Fruit fly (Drosophila melanogaster) whole organism, prepupa: ENCODE measurements around the gene Pgant6.

Experiments
- Blimp-1 ChIP-seq: fragments of 200-800 bp; sonication (Bioruptor generic); optimal IDR thresholded peaks from 3 replicates; lab custom pipeline; 2017; ENCODE audit warnings: missing biosample characterization, missing genetic modification characterization, mild to moderate bottlenecking, moderate library complexity, missing genetic modification reagents
- CG10631 ChIP-seq: fragments of 200-800 bp; sonication (Bioruptor generic); optimal IDR thresholded peaks from 2 replicates; lab custom pipeline; 2016; ENCODE audit warnings: missing biosample characterization, missing genetic modification characterization
- CG10669 ChIP-seq: fragments of 200-800 bp; sonication (Bioruptor generic); optimal IDR thresholded peaks from 3 replicates; lab custom pipeline; 2018; ENCODE audit warnings: missing biosample characterization, mild to moderate bottlenecking, missing genetic modification characterization, moderate library complexity
- CG15336 ChIP-seq: fragments of 200-800 bp; sonication (Bioruptor generic); IDR thresholded peaks from 2 replicates; pipeline ENCODE4 v1.3.6; 2022; ENCODE audit warnings: missing biosample characterization, missing genetic modification characterization
- CG1621 ChIP-seq: fragments of 200-800 bp; sonication (Bioruptor generic); optimal IDR thresholded peaks from 3 replicates; lab custom pipeline; 2018; ENCODE audit warnings: missing biosample characterization, mild to moderate bottlenecking, missing genetic modification characterization
- CG16779 ChIP-seq: fragments of 200-800 bp; sonication (Bioruptor generic); optimal IDR thresholded peaks from 3 replicates; lab custom pipeline; 2017; ENCODE audit warnings: missing biosample characterization, mild to moderate bottlenecking, missing genetic modification characterization
- CG3032 ChIP-seq: fragments of 200-800 bp; optimal IDR thresholded peaks from 2 replicates; lab custom pipeline; 2019; ENCODE audit warnings: missing biosample characterization, mild to moderate bottlenecking, missing genetic modification characterization, moderate library complexity
- CG32006 ChIP-seq: fragments of 200-800 bp; sonication (Bioruptor generic); optimal IDR thresholded peaks from 3 replicates; lab custom pipeline; 2017; ENCODE audit warnings: missing biosample characterization, mild to moderate bottlenecking, missing genetic modification characterization
- CG34406 ChIP-seq: fragments of 200-800 bp; sonication (Bioruptor generic); optimal IDR thresholded peaks from 3 replicates; lab custom pipeline; 2016; ENCODE audit warnings: missing biosample characterization, missing genetic modification characterization
- CG3919 ChIP-seq: fragments of 200-800 bp; sonication (Bioruptor generic); optimal IDR thresholded peaks from 3 replicates; lab custom pipeline; 2016; ENCODE audit warnings: missing biosample characterization, missing genetic modification characterization
- CG4318 ChIP-seq: fragments of 200-800 bp; sonication (Bioruptor generic); optimal IDR thresholded peaks from 3 replicates; lab custom pipeline; 2017; ENCODE audit warnings: missing biosample characterization, mild to moderate bottlenecking, missing genetic modification characterization
- CG6163 ChIP-seq: fragments of 200-800 bp; sonication (Bioruptor generic); IDR thresholded peaks from 3 replicates; pipeline ENCODE4 v1.3.6; 2022; ENCODE audit warnings: missing biosample characterization, missing genetic modification characterization
- CG6276 ChIP-seq: fragments of 200-800 bp; sonication (Bioruptor generic); optimal IDR thresholded peaks from 2 replicates; lab custom pipeline; 2017; ENCODE audit warnings: missing biosample characterization, mild to moderate bottlenecking, missing genetic modification characterization
- CG6792 ChIP-seq: fragments of 200-800 bp; sonication (Bioruptor generic); optimal IDR thresholded peaks from 3 replicates; lab custom pipeline; 2016; ENCODE audit warnings: missing biosample characterization, missing genetic modification characterization
- CG6854 ChIP-seq: fragments of 200-800 bp; sonication (Bioruptor generic); optimal IDR thresholded peaks from 2 replicates; lab custom pipeline; 2017; ENCODE audit warnings: missing biosample characterization, mild to moderate bottlenecking, missing genetic modification characterization
- CG7368 ChIP-seq: fragments of 200-800 bp; sonication (Bioruptor generic); optimal IDR thresholded peaks from 3 replicates; lab custom pipeline; 2016; ENCODE audit warnings: missing biosample characterization, missing genetic modification characterization
- CG8119 ChIP-seq: fragments of 200-800 bp; sonication (Bioruptor generic); IDR thresholded peaks from 3 replicates; pipeline ENCODE4 v1.3.6; 2022; ENCODE audit warnings: missing biosample characterization, missing genetic modification characterization
- CG8319 ChIP-seq: fragments of 200-800 bp; sonication (Bioruptor generic); optimal IDR thresholded peaks from 3 replicates; lab custom pipeline; 2016; ENCODE audit warnings: missing biosample characterization, missing genetic modification characterization
- CG9139 ChIP-seq: fragments of 200-800 bp; sonication (Bioruptor generic); optimal IDR thresholded peaks from 3 replicates; lab custom pipeline; 2017; ENCODE audit warnings: missing biosample characterization, mild to moderate bottlenecking, missing genetic modification characterization
- Eip75B ChIP-seq: fragments of 200-800 bp; sonication (Bioruptor generic); optimal IDR thresholded peaks from 3 replicates; lab custom pipeline; 2016; ENCODE audit warnings: missing biosample characterization, missing genetic modification characterization
- Eip78C ChIP-seq: fragments of 200-800 bp; sonication (Bioruptor generic); peaks from one replicate; lab custom pipeline; 2016; ENCODE audit warnings: missing biosample characterization, missing genetic modification characterization
- Eip93F ChIP-seq: fragments of 200-800 bp; sonication (Bioruptor generic); optimal IDR thresholded peaks from 2 replicates; lab custom pipeline; 2016; ENCODE audit warnings: missing biosample characterization, mild to moderate bottlenecking, missing genetic modification characterization
- Gug ChIP-seq: fragments of 200-800 bp; sonication (Bioruptor generic); IDR thresholded peaks from 2 replicates; pipeline ENCODE4 v1.3.6; 2022; ENCODE audit warnings: missing biosample characterization, missing genetic modification characterization
- Hr38 ChIP-seq: sonication (Bioruptor generic); optimal IDR thresholded peaks from 2 replicates; lab custom pipeline; 2016; ENCODE audit warnings: missing biosample characterization, missing genetic modification characterization
- Hr39 ChIP-seq: fragments of 200-800 bp; sonication (Bioruptor generic); optimal IDR thresholded peaks from 2 replicates; lab custom pipeline; 2016; ENCODE audit warnings: missing biosample characterization, missing genetic modification characterization
- Hr4 ChIP-seq: fragments of 200-800 bp; sonication (Bioruptor generic); optimal IDR thresholded peaks from 3 replicates; lab custom pipeline; 2016; ENCODE audit warnings: missing biosample characterization, missing genetic modification characterization
- Lpt ChIP-seq: fragments of 200-800 bp; sonication (Bioruptor generic); optimal IDR thresholded peaks from 3 replicates; lab custom pipeline; 2016; ENCODE audit warnings: missing biosample characterization, missing genetic modification characterization
- Met ChIP-seq: fragments of 200-800 bp; sonication (Bioruptor generic); optimal IDR thresholded peaks from 3 replicates; lab custom pipeline; 2016; ENCODE audit warnings: missing biosample characterization, missing genetic modification characterization
- Smox ChIP-seq: fragments of 200-800 bp; sonication (Bioruptor generic); optimal IDR thresholded peaks from 3 replicates; lab custom pipeline; 2016; ENCODE audit warnings: missing biosample characterization, missing genetic modification characterization
- Sox102F ChIP-seq: fragments of 200-800 bp; sonication (Bioruptor generic); optimal IDR thresholded peaks from 2 replicates; lab custom pipeline; 2016; ENCODE audit warnings: missing biosample characterization, mild to moderate bottlenecking, missing genetic modification characterization
- Sox14 ChIP-seq: fragments of 200-800 bp; sonication (Bioruptor generic); optimal IDR thresholded peaks from 3 replicates; lab custom pipeline; 2016; ENCODE audit warnings: missing biosample characterization, missing genetic modification characterization
- Sox15 ChIP-seq: fragments of 200-800 bp; sonication (Bioruptor generic); optimal IDR thresholded peaks from 3 replicates; lab custom pipeline; 2016; ENCODE audit warnings: missing biosample characterization, missing genetic modification characterization
- achi ChIP-seq: fragments of 200-800 bp; sonication (Bioruptor generic); optimal IDR thresholded peaks from 3 replicates; lab custom pipeline; 2016; ENCODE audit warnings: missing biosample characterization, missing genetic modification characterization
- acj6 ChIP-seq: fragments of 200-800 bp; sonication (Bioruptor generic); optimal IDR thresholded peaks from 3 replicates; lab custom pipeline; 2016; ENCODE audit warnings: missing biosample characterization, missing genetic modification characterization
- dac ChIP-seq: fragments of 200-800 bp; sonication (Bioruptor generic); optimal IDR thresholded peaks from 2 replicates; lab custom pipeline; 2017; ENCODE audit warnings: missing biosample characterization, mild to moderate bottlenecking, missing genetic modification characterization
- dsx ChIP-seq: fragments of 200-800 bp; optimal IDR thresholded peaks from 3 replicates; lab custom pipeline; 2019; ENCODE audit warnings: missing biosample characterization, mild to moderate bottlenecking, missing genetic modification characterization, moderate library complexity; ENCODE audit not compliant: poor library complexity, severe bottlenecking
- eg ChIP-seq: fragments of 200-800 bp; sonication (Bioruptor generic); IDR thresholded peaks from 3 replicates; pipeline ENCODE4 v1.3.6; 2022; ENCODE audit warnings: missing biosample characterization, missing genetic modification characterization
- esn ChIP-seq: fragments of 200-800 bp; sonication (Bioruptor generic); optimal IDR thresholded peaks from 2 replicates; lab custom pipeline; 2016; ENCODE audit warnings: missing biosample characterization, mild to moderate bottlenecking, missing genetic modification characterization, moderate library complexity
- fd59A ChIP-seq: fragments of 200-800 bp; sonication (Bioruptor generic); optimal IDR thresholded peaks from 2 replicates; lab custom pipeline; 2017; ENCODE audit warnings: missing biosample characterization, mild to moderate bottlenecking, missing genetic modification characterization, missing genetic modification reagents
- lz ChIP-seq: fragments of 200-800 bp; sonication (Bioruptor generic); optimal IDR thresholded peaks from 3 replicates; lab custom pipeline; 2016; ENCODE audit warnings: missing biosample characterization, missing genetic modification characterization
- salr ChIP-seq, 2 experiments: fragments of 200-800 bp; sonication (Bioruptor generic); optimal IDR thresholded peaks; 3 replicates each; lab custom pipeline; 2016 to 2018; ENCODE audit warnings: missing biosample characterization in 2 of 2, missing genetic modification characterization in 2 of 2, mild to moderate bottlenecking in 1 of 2
- ss ChIP-seq, 2 experiments: fragments of 200-800 bp; sonication (Bioruptor generic); optimal IDR thresholded peaks; 2 replicates in 1 of 2; 3 replicates in 1 of 2; lab custom pipeline; 2017 to 2018; ENCODE audit warnings: mild to moderate bottlenecking in 2 of 2, missing biosample characterization in 2 of 2, missing genetic modification characterization in 2 of 2, moderate library complexity in 1 of 2
- svp ChIP-seq: fragments of 200-800 bp; sonication (Bioruptor generic); peaks from one replicate; lab custom pipeline; 2016; ENCODE audit warnings: missing biosample characterization, missing genetic modification characterization
- vri ChIP-seq: fragments of 200-800 bp; sonication (Bioruptor generic); optimal IDR thresholded peaks from 3 replicates; lab custom pipeline; 2016; ENCODE audit warnings: missing biosample characterization, mild to moderate bottlenecking, missing genetic modification characterization

Pgant6 gene

dm6 chr3L:2805956-2806527 lies 24.0 kb downstream of the Pgant6 start (continued):
- peak; percentile 31 for TF ChIP-seq CG34406 (GFP tag; lab: Kevin White, UChicago)
- TF ChIP-seq CG10631 (GFP tag; lab: Kevin White, UChicago): peak; percentile 47
- peak; percentile 92 for TF ChIP-seq svp (GFP tag; lab: Kevin White, UChicago)
- no peak for TF ChIP-seq Hr38 (GFP tag; lab: Kevin White, UChicago)
- TF ChIP-seq CG3919 (GFP tag; lab: Kevin White, UChicago): peak; percentile 83
- TF ChIP-seq lz (GFP tag; lab: Kevin White, UChicago): peak; percentile 74
- no peak for TF ChIP-seq salr (GFP tag; optimal IDR thresholded peaks at IDR 0.05; lab: Kevin White, UChicago)
- peak; percentile 70 for TF ChIP-seq CG6792
- TF ChIP-seq CG6276 (GFP tag; lab: Kevin White, UChicago): no peak
- no peak for TF ChIP-seq CG4318 (GFP tag; lab: Kevin White, UChicago)
- TF ChIP-seq Smox (GFP tag; lab: Kevin White, UChicago): peak; percentile 57
- peak; percentile 28 for TF ChIP-seq Sox14 (GFP tag; lab: Kevin White, UChicago)
- peak; percentile 60 for TF ChIP-seq Met
- peak; percentile 35 for TF ChIP-seq achi (GFP tag; lab: Kevin White, UChicago)
- peak; percentile 93 for TF ChIP-seq eg (GFP tag; lab: Robert Waterston, UW)
- TF ChIP-seq CG9139 (GFP tag; lab: Kevin White, UChicago): no peak
- no peak for TF ChIP-seq CG1621 (tag; lab: Kevin White, UChicago)
- peak; percentile 18 for TF ChIP-seq dsx (GFP tag; lab: Kevin White, UChicago)
- TF ChIP-seq CG15336: peak; percentile 64
- peak; percentile 74 for TF ChIP-seq Eip75B (GFP tag; lab: Kevin White, UChicago)
- TF ChIP-seq Eip93F (GFP tag; lab: Kevin White, UChicago): peak; percentile 10
- TF ChIP-seq Sox15 (GFP tag; lab: Kevin White, UChicago): peak; percentile 35
- TF ChIP-seq vri: peak; percentile 27
- TF ChIP-seq CG8119: 0 out of 3 replicates have a peak, but pooled peaks have one; percentile 9
- TF ChIP-seq Hr39 (GFP tag; lab: Kevin White, UChicago): peak; percentile 56
- no peak for TF ChIP-seq CG10669 (GFP tag; lab: Kevin White, UChicago)

- TF ChIP-seq dac (GFP tag; lab: Kevin White, UChicago): no peak
- peak; percentile 45 for TF ChIP-seq vri
- peak; percentile 2 for TF ChIP-seq CG6276 (GFP tag; lab: Kevin White, UChicago)
- TF ChIP-seq esn (GFP tag; lab: Kevin White, UChicago): no peak
- TF ChIP-seq Eip78C (GFP tag; lab: Kevin White, UChicago): peak; percentile 67
- TF ChIP-seq CG15336: 0 out of 2 replicates have a peak, but pooled peaks have one; percentile 24
- TF ChIP-seq Eip75B (GFP tag; lab: Kevin White, UChicago): peak; percentile 14
- no peak for TF ChIP-seq Gug (GFP tag; lab: Robert Waterston, UW)
- TF ChIP-seq ss (GFP tag; optimal IDR thresholded peaks at IDR 0.05; lab: Kevin White, UChicago): no peak
- peak; percentile 23 for TF ChIP-seq Sox102F (GFP tag; lab: Kevin White, UChicago)
- peak; percentile 37; the same call in 1 of the 3 replicates for TF ChIP-seq CG6163 (GFP tag; lab: Robert Waterston, UW)
- TF ChIP-seq CG6854 (GFP tag; lab: Kevin White, UChicago): peak; percentile 23
- TF ChIP-seq, all 60 proteins: peak for 8
These were observed 25.3 kb downstream of the Pgant6 start for dm6 chr3L:2807376-2807775.

dm6 chr3L:2808278-2808892 lies 26.3 kb downstream of the Pgant6 start:
- TF ChIP-seq CG6276 (GFP tag; lab: Kevin White, UChicago): no peak
- peak; percentile 83 for TF ChIP-seq dsx (GFP tag; lab: Kevin White, UChicago)
- no peak for TF ChIP-seq Sox15 (GFP tag; lab: Kevin White, UChicago)
- no peak for TF ChIP-seq CG10631 (GFP tag; lab: Kevin White, UChicago)
- peak; percentile 42; the same call in 1 of the 2 replicates for TF ChIP-seq Gug (GFP tag; lab: Robert Waterston, UW)
- peak; percentile 57 for TF ChIP-seq Lpt (GFP tag; lab: Kevin White, UChicago)
- no peak for TF ChIP-seq svp (GFP tag; lab: Kevin White, UChicago)
- TF ChIP-seq CG3032: peak; percentile 78
- peak; percentile 35; the same call in 1 of the 2 replicates for TF ChIP-seq CG15336
- TF ChIP-seq CG8319 (GFP tag; lab: Kevin White, UChicago): peak; percentile 2
- TF ChIP-seq CG34406 (GFP tag; lab: Kevin White, UChicago): peak; percentile 2
- TF ChIP-seq CG32006 (GFP tag; lab: Kevin White, UChicago): peak; percentile 11
- peak; percentile 71 for TF ChIP-seq Sox14 (GFP tag; lab: Kevin White, UChicago)
- peak; percentile 42 for TF ChIP-seq esn (GFP tag; lab: Kevin White, UChicago)
- TF ChIP-seq eg (GFP tag; lab: Robert Waterston, UW): no peak; the same call in 2 of the 3 replicates
- peak; percentile 52 for TF ChIP-seq fd59A
- peak; percentile 74 for TF ChIP-seq CG16779 (tag; lab: Kevin White, UChicago)
- TF ChIP-seq acj6 (GFP tag; lab: Kevin White, UChicago): peak; percentile 38
- no peak for TF ChIP-seq Blimp-1
- TF ChIP-seq Hr4 (GFP tag; lab: Kevin White, UChicago): no peak
- no peak for TF ChIP-seq CG7368 (GFP tag; lab: Kevin White, UChicago)
